Fruit fly (Drosophila melanogaster): ENCODE data around the gene Der-2.

Der-2 gene

dm6 chr3R:16496209-16496608 lies 12.2 kb upstream of the Der-2 start (continued):
- peak; percentile 24 for TF ChIP-seq spab (GFP tag; optimal IDR thresholded peaks at IDR 0.05)
- no peak for TF ChIP-seq Hr38 (GFP tag; optimal IDR thresholded peaks at IDR 0.05)
- peak; percentile 89 for TF ChIP-seq CG15336 (GFP tag; IDR thresholded peaks at IDR 0.05)
- TF ChIP-seq CG3919 (GFP tag; optimal IDR thresholded peaks at IDR 0.05) = peak; percentile 74
- peak; percentile 70 for TF ChIP-seq net (GFP tag; optimal IDR thresholded peaks at IDR 0.05)
- no peak for TF ChIP-seq Sox15 (GFP tag; optimal IDR thresholded peaks at IDR 0.05)
- TF ChIP-seq Eip78C (GFP tag) = peak; percentile 95
- TF ChIP-seq CG7368 (GFP tag; optimal IDR thresholded peaks at IDR 0.05) = no peak
- TF ChIP-seq svp (GFP tag) = peak; percentile 77
- peak; percentile 45 for TF ChIP-seq CG6808 (GFP tag; optimal IDR thresholded peaks at IDR 0.05)
- TF ChIP-seq acj6 (GFP tag; optimal IDR thresholded peaks at IDR 0.05) = peak; percentile 63
- TF ChIP-seq eg (GFP tag; IDR thresholded peaks at IDR 0.05) = peak; percentile 77
- peak; percentile 36 for TF ChIP-seq Met (GFP tag; optimal IDR thresholded peaks at IDR 0.05)
- TF ChIP-seq CG31627 (GFP tag; optimal IDR thresholded peaks at IDR 0.05) = no peak
- TF ChIP-seq topi (GFP tag; optimal IDR thresholded peaks at IDR 0.05) = no peak
- TF ChIP-seq OdsH (GFP tag; optimal IDR thresholded peaks at IDR 0.05) = peak; percentile 79
- peak; percentile 78 for TF ChIP-seq Sox14 (GFP tag; optimal IDR thresholded peaks at IDR 0.05)
- TF ChIP-seq esn (GFP tag; optimal IDR thresholded peaks at IDR 0.05) = no peak
- peak; percentile 68 for TF ChIP-seq Gug (GFP tag; IDR thresholded peaks at IDR 0.05)
- TF ChIP-seq CG6276 (GFP tag; optimal IDR thresholded peaks at IDR 0.05) = peak; percentile 91
- peak; percentile 75 for TF ChIP-seq achi (GFP tag; optimal IDR thresholded peaks at IDR 0.05)

DNA sequence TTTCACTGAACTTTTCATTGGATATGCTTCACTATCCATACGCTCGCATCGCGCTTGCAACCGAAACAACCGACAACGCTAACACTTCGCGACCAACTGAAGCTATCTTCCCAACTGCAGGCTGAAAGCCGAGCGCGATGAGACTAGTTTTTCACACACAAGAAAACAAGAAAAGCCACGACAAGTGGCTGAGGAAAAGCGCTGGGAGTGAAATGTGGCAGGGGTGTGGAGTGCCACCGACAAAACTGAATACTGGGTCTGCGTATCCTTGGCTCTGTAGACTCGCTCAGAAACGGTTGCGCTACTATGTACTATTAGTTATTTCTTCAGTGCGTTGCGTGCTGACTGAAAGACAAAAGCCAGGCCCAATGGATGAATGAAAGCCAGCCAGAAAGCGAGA lies 11.3 kb upstream of the Der-2 start, which contains the start of gene Cad89D:
Cad89D (minus strand) TSS at position 101 of the 400 bp plus-strand sequence.
- TF ChIP-seq CG16779 (tag; optimal IDR thresholded peaks at IDR 0.05) (no peak), Eip78C (GFP tag) (peak; percentile 2)

- TF ChIP-seq Lpt (GFP tag; optimal IDR thresholded peaks at IDR 0.05) (peak; percentile 28), ss (GFP tag; optimal IDR thresholded peaks at IDR 0.05) (no peak), svp (GFP tag) (no peak), Hr4 (GFP tag; optimal IDR thresholded peaks at IDR 0.05) (no peak), acj6 (GFP tag; optimal IDR thresholded peaks at IDR 0.05) (no peak), lz (GFP tag; optimal IDR thresholded peaks at IDR 0.05) (no peak), cyc (GFP tag; optimal IDR thresholded peaks at IDR 0.05) (no peak), CG9139 (GFP tag; optimal IDR thresholded peaks at IDR 0.05) (no peak), OdsH (GFP tag; optimal IDR thresholded peaks at IDR 0.05) (no peak), net (GFP tag; optimal IDR thresholded peaks at IDR 0.05) (no peak), Sox102F (GFP tag; optimal IDR thresholded peaks at IDR 0.05) (no peak), fd85E (GFP tag; optimal IDR thresholded peaks at IDR 0.05) (no peak), esn (GFP tag; optimal IDR thresholded peaks at IDR 0.05) (no peak), Sox15 (GFP tag; optimal IDR thresholded peaks at IDR 0.05) (no peak), Eip75B (GFP tag; optimal IDR thresholded peaks at IDR 0.05) (no peak), eg (GFP tag; IDR thresholded peaks at IDR 0.05) (peak; percentile 50; the same call in 1 of the 3 replicates), CG8319 (GFP tag; optimal IDR thresholded peaks at IDR 0.05) (no peak), Eip78C (GFP tag) (peak; percentile 71), CG4318 (GFP tag; optimal IDR thresholded peaks at IDR 0.05) (no peak), CG16779 (tag; optimal IDR thresholded peaks at IDR 0.05) (no peak), CG34406 (GFP tag; optimal IDR thresholded peaks at IDR 0.05) (no peak), Gug (GFP tag; IDR thresholded peaks at IDR 0.05) (no peak), CG10631 (GFP tag; optimal IDR thresholded peaks at IDR 0.05) (no peak), CG3919 (GFP tag; optimal IDR thresholded peaks at IDR 0.05) (no peak), CG3032 (tag; optimal IDR thresholded peaks at IDR 0.05) (no peak), Smox (GFP tag; optimal IDR thresholded peaks at IDR 0.05) (no peak), CG8632 (GFP tag; optimal IDR thresholded peaks at IDR 0.05) (no peak), dsx (GFP tag; optimal IDR thresholded peaks at IDR 0.05; ENCODE audit: poor library complexity, severe bottlenecking) (no peak), CG11294 (GFP tag; IDR thresholded peaks at IDR 0.05) (no peak), Sox14 (GFP tag; optimal IDR thresholded peaks at IDR 0.05) (no peak), vri (GFP tag; optimal IDR thresholded peaks at IDR 0.05) (no peak), fkh (GFP tag; optimal IDR thresholded peaks at IDR 0.05) (no peak), Ets96B (tag; optimal IDR thresholded peaks at IDR 0.05) (no peak), achi (GFP tag; optimal IDR thresholded peaks at IDR 0.05) (peak; percentile 24), CG32006 (GFP tag; optimal IDR thresholded peaks at IDR 0.05) (peak; percentile 72), CG6276 (GFP tag; optimal IDR thresholded peaks at IDR 0.05) (peak; percentile 45), dac (GFP tag; optimal IDR thresholded peaks at IDR 0.05) (no peak), Met (GFP tag; optimal IDR thresholded peaks at IDR 0.05) (no peak)
Measured at dm6 chr3R:16485487-16486233, 1.6 kb upstream of the Der-2 start.

Measured in whole organism, prepupa.